Fruit fly (Drosophila melanogaster) whole organism, embryonic: ENCODE results near the gene T48.

Source experiments
- Aef1 ChIP-seq: fragments of 200-800 bp; sonication (Bioruptor generic); IDR thresholded peaks from 3 replicates; pipeline ENCODE4 v1.3.6; 2022; ENCODE audit warnings: missing biosample characterization, missing genetic modification characterization
- BEAF-32 ChIP-seq: fragments of 200-800 bp; sonication (Bioruptor generic); optimal IDR thresholded peaks from 3 replicates; lab custom pipeline; 2017; ENCODE audit warnings: missing biosample characterization, missing genetic modification characterization, mild to moderate bottlenecking, moderate library complexity, missing genetic modification reagents
- CG10147 ChIP-seq: fragments of 200-800 bp; sonication (Bioruptor generic); optimal IDR thresholded peaks from 2 replicates; lab custom pipeline; 2019; ENCODE audit warnings: missing biosample characterization, mild to moderate bottlenecking, missing genetic modification characterization, moderate library complexity
- CG10321 ChIP-seq: fragments of 200-800 bp; sonication (Bioruptor generic); IDR thresholded peaks from 2 replicates; pipeline ENCODE4 v1.3.6; 2022; ENCODE audit warnings: missing biosample characterization, missing genetic modification characterization
- CG10543 ChIP-seq: fragments of 200-800 bp; sonication (Bioruptor generic); optimal IDR thresholded peaks from 3 replicates; lab custom pipeline; 2017; ENCODE audit warnings: missing biosample characterization, mild to moderate bottlenecking, missing genetic modification characterization, moderate library complexity
- CG10565 ChIP-seq: fragments of 200-800 bp; sonication (Bioruptor generic); optimal IDR thresholded peaks from 3 replicates; lab custom pipeline; 2016; ENCODE audit warnings: missing biosample characterization, mild to moderate bottlenecking, missing genetic modification characterization
- CG12391 ChIP-seq: fragments of 200-800 bp; sonication (Bioruptor generic); optimal IDR thresholded peaks from 3 replicates; lab custom pipeline; 2018; ENCODE audit warnings: missing biosample characterization, mild to moderate bottlenecking, missing genetic modification characterization, moderate library complexity
- CG18476 ChIP-seq: fragments of 200-800 bp; sonication (Bioruptor generic); optimal IDR thresholded peaks from 2 replicates; lab custom pipeline; 2016; ENCODE audit warnings: missing biosample characterization, mild to moderate bottlenecking, missing genetic modification characterization
- CG2889 ChIP-seq: fragments of 200-800 bp; sonication (Bioruptor generic); IDR thresholded peaks from 3 replicates; pipeline ENCODE4 v1.3.6; 2022; ENCODE audit warnings: missing biosample characterization, missing genetic modification characterization
- CG30020 ChIP-seq: fragments of 200-800 bp; optimal IDR thresholded peaks from 2 replicates; lab custom pipeline; 2019; ENCODE audit warnings: missing biosample characterization, mild to moderate bottlenecking, missing genetic modification characterization, moderate library complexity
- CG31365 ChIP-seq: fragments of 200-800 bp; sonication (Bioruptor generic); optimal IDR thresholded peaks from 2 replicates; lab custom pipeline; 2018; ENCODE audit warnings: missing biosample characterization, mild to moderate bottlenecking, missing genetic modification characterization
- CG3281 ChIP-seq: fragments of 200-800 bp; sonication (Bioruptor generic); optimal IDR thresholded peaks from 3 replicates; lab custom pipeline; 2017; ENCODE audit warnings: missing biosample characterization, mild to moderate bottlenecking, missing genetic modification characterization
- CG3407 ChIP-seq: fragments of 200-800 bp; sonication (Bioruptor generic); optimal IDR thresholded peaks from 2 replicates; lab custom pipeline; 2018; ENCODE audit warnings: missing biosample characterization, mild to moderate bottlenecking, missing genetic modification characterization
- CG3995 ChIP-seq: fragments of 200-800 bp; sonication (Bioruptor generic); optimal IDR thresholded peaks from 3 replicates; lab custom pipeline; 2016; ENCODE audit warnings: missing biosample characterization, missing genetic modification characterization
- CG4328 ChIP-seq: fragments of 200-800 bp; sonication (Bioruptor generic); optimal IDR thresholded peaks from 3 replicates; lab custom pipeline; 2017; ENCODE audit warnings: missing biosample characterization, missing genetic modification reagents, missing genetic modification characterization
- CG6175 ChIP-seq: fragments of 200-800 bp; sonication (Bioruptor generic); IDR thresholded peaks from 3 replicates; pipeline ENCODE4 v1.3.6; 2022; ENCODE audit warnings: missing biosample characterization, missing genetic modification characterization
- Camta ChIP-seq: fragments of 200-800 bp; sonication (Bioruptor generic); optimal IDR thresholded peaks from 2 replicates; lab custom pipeline; 2016; ENCODE audit warnings: missing biosample characterization, missing genetic modification characterization
- Dp ChIP-seq: fragments of 200-800 bp; sonication (Bioruptor generic); optimal IDR thresholded peaks from 2 replicates; lab custom pipeline; 2018; ENCODE audit warnings: missing biosample characterization, mild to moderate bottlenecking, missing genetic modification characterization, moderate library complexity
- HHEX ChIP-seq: fragments of 200-800 bp; sonication (Bioruptor generic); optimal IDR thresholded peaks from 3 replicates; lab custom pipeline; 2017; ENCODE audit warnings: missing biosample characterization, mild to moderate bottlenecking, missing genetic modification characterization, missing genetic modification reagents
- HLH3B ChIP-seq: fragments of 200-800 bp; sonication (Bioruptor generic); IDR thresholded peaks from 2 replicates; pipeline ENCODE4 v1.3.6; 2022; ENCODE audit warnings: missing biosample characterization, missing genetic modification characterization
- HmgD ChIP-seq: fragments of 200-800 bp; sonication (Bioruptor generic); optimal IDR thresholded peaks from 3 replicates; lab custom pipeline; 2016; ENCODE audit warnings: missing biosample characterization, missing genetic modification characterization
- Kr ChIP-seq: fragments of 200-800 bp; sonication (Bioruptor generic); optimal IDR thresholded peaks from 2 replicates; lab custom pipeline; 2017; ENCODE audit warnings: missing biosample characterization, mild to moderate bottlenecking, missing genetic modification characterization
- Meics ChIP-seq: fragments of 200-800 bp; sonication (Bioruptor generic); optimal IDR thresholded peaks from 2 replicates; lab custom pipeline; 2017; ENCODE audit warnings: missing biosample characterization, mild to moderate bottlenecking, missing genetic modification characterization
- NK7.1 ChIP-seq: fragments of 200-800 bp; sonication (Bioruptor generic); optimal IDR thresholded peaks from 3 replicates; lab custom pipeline; 2016; ENCODE audit warnings: missing biosample characterization, missing genetic modification characterization
- Six4 ChIP-seq: fragments of 200-800 bp; sonication (Bioruptor generic); optimal IDR thresholded peaks from 2 replicates; lab custom pipeline; 2016; ENCODE audit warnings: missing biosample characterization, missing genetic modification characterization
- Stat92E ChIP-seq, 3 experiments: fragments of >200 bp in 2 of 3; fragments of 200-800 bp in 1 of 3; sonication (Bioruptor generic) in 1 of 3; optimal IDR thresholded peaks; 2 replicates each; lab custom pipeline; 2017 to 2019; ENCODE audit warnings: missing biosample characterization in 3 of 3, missing genetic modification characterization in 3 of 3, mild to moderate bottlenecking in 1 of 3, moderate library complexity in 1 of 3
- Usf ChIP-seq: fragments of 200-800 bp; sonication (Bioruptor generic); optimal IDR thresholded peaks from 2 replicates; lab custom pipeline; 2017; ENCODE audit warnings: missing genotype, missing biosample characterization, missing genetic modification characterization
- ase ChIP-seq: fragments of 200-800 bp; sonication (Bioruptor generic); IDR thresholded peaks from 3 replicates; pipeline ENCODE4 v1.3.6; 2022; ENCODE audit warnings: missing biosample characterization, missing genetic modification characterization
- bigmax ChIP-seq: fragments of 200-800 bp; sonication (Bioruptor generic); optimal IDR thresholded peaks from 2 replicates; lab custom pipeline; 2018; ENCODE audit warnings: missing biosample characterization, mild to moderate bottlenecking, missing genetic modification characterization
- dysf ChIP-seq: fragments of 200-800 bp; sonication (Bioruptor generic); IDR thresholded peaks from 3 replicates; pipeline ENCODE4 v1.3.6; 2022; ENCODE audit warnings: missing biosample characterization, missing genetic modification characterization
- hkb ChIP-seq, 2 experiments: fragments of 200-800 bp in 1 of 2; fragments of >200 bp in 1 of 2; sonication (Bioruptor generic) in 1 of 2; IDR thresholded peaks in 1 of 2; optimal IDR thresholded peaks in 1 of 2; 2 replicates each; pipeline versions ENCODE4 v1.3.6 to Lab custom; 2017 to 2022; ENCODE audit warnings: missing biosample characterization in 1 of 2, missing genetic modification characterization in 1 of 2
- kay ChIP-seq: fragments of 200-800 bp; sonication (Bioruptor generic); optimal IDR thresholded peaks from 2 replicates; lab custom pipeline; 2016; ENCODE audit warnings: missing biosample characterization, missing genetic modification characterization
- ken ChIP-seq: fragments of 200-800 bp; sonication (Bioruptor generic); IDR thresholded peaks from 3 replicates; pipeline ENCODE4 v1.3.6; 2022; ENCODE audit warnings: missing biosample characterization, missing genetic modification characterization
- pfk ChIP-seq: fragments of 200-800 bp; sonication (Bioruptor generic); optimal IDR thresholded peaks from 2 replicates; lab custom pipeline; 2018; ENCODE audit warnings: missing biosample characterization, mild to moderate bottlenecking, missing genetic modification characterization, moderate library complexity
- phol ChIP-seq: fragments of 200-800 bp; sonication (Bioruptor generic); optimal IDR thresholded peaks from 3 replicates; lab custom pipeline; 2018; ENCODE audit warnings: missing biosample characterization, mild to moderate bottlenecking, missing genetic modification characterization, moderate library complexity
- prd ChIP-seq, 3 experiments: fragments of >200 bp in 2 of 3; fragments of 200-800 bp in 1 of 3; sonication (Bioruptor generic) in 1 of 3; optimal IDR thresholded peaks in 2 of 3; IDR thresholded peaks in 1 of 3; 2 replicates in 2 of 3; 3 replicates in 1 of 3; pipeline versions ENCODE4 v1.3.6 to Lab custom; 2017 to 2022; ENCODE audit warnings: missing biosample characterization in 1 of 3, missing genetic modification characterization in 1 of 3
- pros ChIP-seq: fragments of 200-800 bp; sonication (Bioruptor generic); optimal IDR thresholded peaks from 3 replicates; lab custom pipeline; 2019; ENCODE audit warnings: missing biosample characterization, mild to moderate bottlenecking, missing genetic modification characterization, moderate library complexity
- ro ChIP-seq: fragments of 200-800 bp; sonication (Bioruptor generic); IDR thresholded peaks from 2 replicates; pipeline ENCODE4 v1.3.6; 2022; ENCODE audit warnings: missing biosample characterization, missing genetic modification characterization
- run ChIP-seq: fragments of 200-800 bp; sonication (Bioruptor generic); optimal IDR thresholded peaks from 3 replicates; lab custom pipeline; 2018; ENCODE audit warnings: missing biosample characterization, mild to moderate bottlenecking, missing genetic modification characterization
- shn ChIP-seq: fragments of 200-800 bp; sonication (Bioruptor generic); optimal IDR thresholded peaks from 3 replicates; lab custom pipeline; 2016; ENCODE audit warnings: missing biosample characterization, missing genetic modification characterization
- sisA ChIP-seq: fragments of 200-800 bp; sonication (Bioruptor generic); IDR thresholded peaks from 2 replicates; pipeline ENCODE4 v1.3.6; 2022; ENCODE audit warnings: missing biosample characterization, missing genetic modification characterization
- sna ChIP-seq: fragments of 200-800 bp; sonication (Bioruptor generic); IDR thresholded peaks from 2 replicates; pipeline ENCODE4 v1.3.6; 2022; ENCODE audit warnings: missing biosample characterization, missing genetic modification characterization; ENCODE audit not compliant: partially characterized antibody
- stwl ChIP-seq: fragments of 200-800 bp; sonication (Bioruptor generic); optimal IDR thresholded peaks from 3 replicates; lab custom pipeline; 2018; ENCODE audit warnings: missing biosample characterization, mild to moderate bottlenecking, missing genetic modification characterization, moderate library complexity
- tap ChIP-seq: fragments of 200-800 bp; optimal IDR thresholded peaks from 3 replicates; lab custom pipeline; 2019; ENCODE audit warnings: missing biosample characterization, mild to moderate bottlenecking, missing genetic modification characterization, moderate library complexity
- tll ChIP-seq, 2 experiments: fragments of 200-800 bp in 1 of 2; fragments of >200 bp in 1 of 2; sonication (Bioruptor generic) in 1 of 2; optimal IDR thresholded peaks; 2 replicates each; lab custom pipeline; 2017 to 2019; ENCODE audit warnings: missing biosample characterization in 2 of 2, missing genetic modification characterization in 2 of 2, mild to moderate bottlenecking in 1 of 2, moderate library complexity in 1 of 2
- trh ChIP-seq: fragments of 200-800 bp; sonication (Bioruptor generic); optimal IDR thresholded peaks from 2 replicates; lab custom pipeline; 2016; ENCODE audit warnings: missing biosample characterization, missing genetic modification characterization

The T48 gene

DNA sequence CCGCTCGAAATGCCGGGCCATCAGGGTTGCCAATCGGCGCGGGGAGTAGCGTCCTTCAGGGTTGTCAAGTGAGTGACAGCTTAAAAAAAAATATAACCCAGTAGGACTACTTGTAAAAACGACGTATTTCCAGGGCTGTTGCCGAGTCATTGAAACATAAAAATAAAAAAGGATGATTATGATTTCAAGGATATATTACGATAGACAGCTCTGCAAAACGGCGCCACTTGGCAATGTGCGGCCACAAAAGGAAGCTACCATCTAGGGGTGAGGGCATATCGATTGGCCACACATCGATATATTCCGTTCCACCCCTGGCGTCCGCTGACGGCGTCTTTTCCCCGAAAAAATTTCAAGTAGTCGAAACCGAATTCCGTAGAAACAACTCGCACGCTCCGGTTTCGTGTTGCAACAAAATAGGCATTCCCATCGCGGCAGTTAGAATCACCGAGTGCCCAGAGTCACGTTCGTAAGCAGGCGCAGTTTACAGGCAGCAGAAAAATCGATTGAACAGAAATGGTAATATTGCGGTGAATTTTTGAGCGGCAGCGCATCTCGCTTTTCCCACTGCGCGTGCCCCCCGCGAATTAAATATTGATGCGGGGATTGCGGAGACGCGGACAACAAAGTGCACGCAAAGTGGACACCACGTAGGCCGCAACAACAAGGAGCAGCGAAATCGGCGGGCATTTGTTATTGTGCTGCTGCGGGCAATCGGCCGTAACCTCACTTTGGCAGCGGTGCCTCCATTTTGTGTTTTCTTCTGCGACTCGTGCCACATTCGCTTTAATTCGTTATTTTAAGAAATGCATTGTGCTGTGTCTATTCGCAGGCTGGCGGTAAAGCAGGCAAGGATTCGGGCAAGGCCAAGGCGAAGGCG is 14.7 kb upstream of the T48 start, which contains the start of the genes ball and His2Av (continued):
- peak; percentile 41; the same call in 1 of the 2 replicates for TF ChIP-seq CG10321
- peak; percentile 76 for TF ChIP-seq phol (tag; lab: Kevin White, UChicago)
- peak; percentile 82 for TF ChIP-seq ase
- peak; percentile 88 for TF ChIP-seq CG12391 (tag; lab: Kevin White, UChicago)
- peak; percentile 54 for TF ChIP-seq Usf
- TF ChIP-seq Dp (GFP tag; lab: Kevin White, UChicago) = peak; percentile 67
- peak; percentile 54 for TF ChIP-seq NK7.1 (GFP tag; lab: Kevin White, UChicago)
- peak; percentile 88 for TF ChIP-seq shn (GFP tag; lab: Kevin White, UChicago)
- TF ChIP-seq HLH3B (GFP tag; lab: Robert Waterston, UW) = peak; percentile 69
- TF ChIP-seq tap (tag; lab: Kevin White, UChicago) = peak; percentile 53
- peak; percentile 70 for TF ChIP-seq CG3281 (GFP tag; lab: Kevin White, UChicago)
- TF ChIP-seq trh (GFP tag; lab: Kevin White, UChicago) = peak; percentile 64
- peak; percentile 97 for TF ChIP-seq BEAF-32
- peak; percentile 76 for TF ChIP-seq ken (GFP tag; lab: Robert Waterston, UW)
- TF ChIP-seq bigmax = peak; percentile 97
- peak; percentile 92 for TF ChIP-seq sna (GFP tag; lab: Robert Waterston, UW)
- TF ChIP-seq Stat92E (GFP tag; optimal IDR thresholded peaks at IDR 0.05; lab: Kevin White, UChicago) = peak in 1 of 3 experiments; percentile 93
- TF ChIP-seq CG30020 (tag; lab: Kevin White, UChicago) = peak; percentile 45
- peak; percentile 52; the same call in 1 of the 3 replicates for TF ChIP-seq CG6175
- peak; percentile 65 for TF ChIP-seq HmgD
- peak; percentile 71 for TF ChIP-seq CG18476 (GFP tag; lab: Kevin White, UChicago)
- TF ChIP-seq kay (GFP tag; lab: Kevin White, UChicago) = peak; percentile 49
- TF ChIP-seq dysf = peak; percentile 79
- peak; percentile 48 for TF ChIP-seq run (tag; lab: Kevin White, UChicago)
- no peak for TF ChIP-seq CG10565 (GFP tag; lab: Kevin White, UChicago)
- peak; percentile 76 for TF ChIP-seq Aef1 (GFP tag; lab: Robert Waterston, UW)
- TF ChIP-seq CG3995 = peak; percentile 68
- no peak for TF ChIP-seq pros
- TF ChIP-seq stwl (tag; lab: Kevin White, UChicago) = peak; percentile 84
- peak; percentile 79 for TF ChIP-seq Six4 (GFP tag; lab: Kevin White, UChicago)
- peak; percentile 87 for TF ChIP-seq hkb (optimal IDR thresholded peaks at IDR 0.05; lab: Kevin White, UChicago)
- peak; percentile 84 for TF ChIP-seq hkb (GFP tag; IDR thresholded peaks at IDR 0.05; lab: Robert Waterston, UW)
- peak; percentile 52 for TF ChIP-seq CG3407
- no peak for TF ChIP-seq pfk (GFP tag; lab: Kevin White, UChicago)
- peak; percentile 81 for TF ChIP-seq sisA (GFP tag; lab: Robert Waterston, UW)
- TF ChIP-seq Kr (GFP tag; lab: Kevin White, UChicago) = no peak
- TF ChIP-seq CG2889 (GFP tag; lab: Robert Waterston, UW) = peak; percentile 82
- peak; percentile 64 for TF ChIP-seq HHEX
- TF ChIP-seq CG10543 = peak; percentile 77
- TF ChIP-seq prd (optimal IDR thresholded peaks at IDR 0.05; lab: Kevin White, UChicago) = no peak
- TF ChIP-seq prd (GFP tag; IDR thresholded peaks at IDR 0.05; lab: Robert Waterston, UW) = peak; percentile 87
- peak; percentile 74 for TF ChIP-seq Camta
- peak; percentile 42 for TF ChIP-seq CG4328
- TF ChIP-seq tll (GFP tag; optimal IDR thresholded peaks at IDR 0.05; lab: Kevin White, UChicago) = peak in 1 of 2 experiments; percentile 51
- peak; percentile 70 for TF ChIP-seq CG10147 (GFP tag; lab: Kevin White, UChicago)
- TF ChIP-seq CG31365 (tag; lab: Kevin White, UChicago) = peak; percentile 59
- peak; percentile 72 for TF ChIP-seq ro (GFP tag; lab: Robert Waterston, UW)
- TF ChIP-seq Meics (GFP tag; lab: Kevin White, UChicago) = peak; percentile 82
